Worm (Caenorhabditis elegans): ENCODE measurements around the gene nhr-55.

DNA sequence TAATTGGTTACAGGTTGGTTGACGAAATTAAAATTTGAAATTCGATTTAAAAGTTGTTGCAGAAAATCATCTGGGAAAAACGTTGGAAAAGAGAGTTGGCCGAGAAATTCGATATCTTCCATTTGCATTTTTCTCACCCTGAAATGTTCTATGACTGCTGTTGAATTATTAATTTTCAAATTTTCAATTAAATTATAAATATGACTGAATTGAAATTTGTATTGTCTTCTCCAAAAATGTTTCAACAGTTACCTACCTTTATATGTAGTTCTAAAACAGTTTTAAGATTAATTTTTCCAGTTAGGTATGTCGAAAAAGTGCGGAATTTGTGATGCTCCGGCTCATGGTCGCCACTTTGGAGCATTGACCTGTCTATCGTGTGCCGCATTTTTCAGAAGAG, 8.7 kb downstream of the nhr-55 start, which contains the start of gene nhr-211:
- TF ChIP-seq lin-13 (tag; optimal IDR thresholded peaks at IDR 0.05), result no peak
- no peak for TF ChIP-seq ztf-11 (tag; optimal IDR thresholded peaks at IDR 0.05)
- no peak for TF ChIP-seq snpc-4 (tag; optimal IDR thresholded peaks at IDR 0.05)
- TF ChIP-seq ham-2 (GFP tag; optimal IDR thresholded peaks at IDR 0.05), result no peak
- TF ChIP-seq drap-1 (GFP tag; optimal IDR thresholded peaks at IDR 0.05), result no peak
- no peak for TF ChIP-seq mep-1 (tag; optimal IDR thresholded peaks at IDR 0.05)
- TF ChIP-seq lsy-2 (tag; optimal IDR thresholded peaks at IDR 0.05), result no peak
- TF ChIP-seq unc-62 (GFP tag; optimal IDR thresholded peaks at IDR 0.05), result no peak
- no peak for TF ChIP-seq pha-4 (tag; optimal IDR thresholded peaks at IDR 0.05)
- TF ChIP-seq sem-2 (GFP tag; optimal IDR thresholded peaks at IDR 0.05), result no peak
- no peak for TF ChIP-seq nhr-237 (tag; optimal IDR thresholded peaks at IDR 0.05)
- no peak for TF ChIP-seq ceh-43 (GFP tag; optimal IDR thresholded peaks at IDR 0.05)
- TF ChIP-seq nhr-12 (tag; optimal IDR thresholded peaks at IDR 0.05), result no peak

Measured in whole organism, mixed stage, embryonic.